Fruit fly (Drosophila melanogaster): ENCODE measurements around the gene Decay.

DNA sequence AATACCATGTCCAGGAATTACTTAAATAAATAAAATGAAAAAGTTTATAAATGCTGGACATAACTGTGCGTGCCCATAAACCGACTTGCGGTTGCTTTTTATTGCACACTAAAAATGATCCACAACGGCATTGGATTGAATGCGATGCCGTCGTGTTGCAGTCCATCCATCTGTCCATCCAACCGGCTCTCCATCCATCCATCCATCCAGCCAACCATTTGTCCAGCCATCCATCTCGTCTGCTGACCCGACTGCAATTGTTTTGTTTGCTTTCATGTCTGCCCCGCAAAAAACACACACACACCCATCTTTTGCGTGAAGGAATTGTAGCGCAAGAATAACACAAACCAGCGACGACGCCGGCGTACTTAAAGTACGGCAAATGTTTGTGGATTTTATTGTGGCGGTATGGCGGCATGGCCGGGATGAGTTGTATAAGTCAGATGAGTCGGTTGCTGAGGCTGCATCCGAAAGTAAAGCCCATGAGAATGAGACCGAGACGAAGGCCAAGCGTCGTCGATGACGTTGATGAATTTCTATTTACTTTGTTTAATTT, 33.0 kb upstream of the Decay start:
- TF ChIP-seq CG32121 (GFP tag; IDR thresholded peaks at IDR 0.05) (no peak), Snoo (tag; optimal IDR thresholded peaks at IDR 0.05) (no peak), CG17806 (tag; optimal IDR thresholded peaks at IDR 0.05) (no peak), Pif1A (GFP tag; optimal IDR thresholded peaks at IDR 0.05) (no peak), CG9948 (tag; optimal IDR thresholded peaks at IDR 0.05) (no peak), Ets98B (GFP tag; IDR thresholded peaks at IDR 0.05) (no peak), CG12605 (GFP tag; IDR thresholded peaks at IDR 0.05) (no peak), gl (tag; optimal IDR thresholded peaks at IDR 0.05) (no peak), CG15710 (tag; optimal IDR thresholded peaks at IDR 0.05) (no peak), CG14655 (GFP tag; optimal IDR thresholded peaks at IDR 0.05) (no peak), CG4496 (GFP tag; IDR thresholded peaks at IDR 0.05) (no peak)

All from whole organism, pupa.